Fruit fly (Drosophila melanogaster): ENCODE results near the gene fy.

Gene fy

dm6 chr2L:8382646-8383045, 20.4 kb downstream of the fy start, which contains the start of the genes CG13392 and Rcd4 (continued):
- no peak for TF ChIP-seq CG2889 (GFP tag; IDR thresholded peaks at IDR 0.05)
- TF ChIP-seq gcm2 (GFP tag; optimal IDR thresholded peaks at IDR 0.05) = peak; percentile 5
- TF ChIP-seq Taf1 (GFP tag; IDR thresholded peaks at IDR 0.05) = peak; percentile 58
- peak; percentile 30 for TF ChIP-seq CG9727 (GFP tag; optimal IDR thresholded peaks at IDR 0.05)
- peak; percentile 79 for TF ChIP-seq CG4282 (GFP tag; optimal IDR thresholded peaks at IDR 0.05)
- TF ChIP-seq sd (tag; optimal IDR thresholded peaks at IDR 0.05) = peak; percentile 77
- no peak for TF ChIP-seq fru (optimal IDR thresholded peaks at IDR 0.05)
- TF ChIP-seq Pdp1 (GFP tag; optimal IDR thresholded peaks at IDR 0.05) = peak; percentile 73 to 82
- TF ChIP-seq disco-r (GFP tag; optimal IDR thresholded peaks at IDR 0.05) = peak; percentile 12
- no peak for TF ChIP-seq ham (GFP tag; IDR thresholded peaks at IDR 0.05)
- TF ChIP-seq ato (GFP tag; IDR thresholded peaks at IDR 0.05; ENCODE audit: partially characterized antibody) = peak; percentile 61; the same call in 1 of the 2 replicates
- no peak for TF ChIP-seq tio (GFP tag; optimal IDR thresholded peaks at IDR 0.05)
- no peak for TF ChIP-seq CG7745 (tag; optimal IDR thresholded peaks at IDR 0.05)
- peak; percentile 32 for TF ChIP-seq nau (GFP tag; optimal IDR thresholded peaks at IDR 0.05)
- no peak for TF ChIP-seq Hr39 (optimal IDR thresholded peaks at IDR 0.05)
- TF ChIP-seq H15 (GFP tag; IDR thresholded peaks at IDR 0.05) = peak; percentile 56; the same call in 1 of the 3 replicates
- no peak for TF ChIP-seq gcm (GFP tag; optimal IDR thresholded peaks at IDR 0.05)
- TF ChIP-seq repo (GFP tag; optimal IDR thresholded peaks at IDR 0.05) = peak; percentile 62
- no peak for TF ChIP-seq Hr78 (GFP tag; optimal IDR thresholded peaks at IDR 0.05)
- TF ChIP-seq unpg (GFP tag; optimal IDR thresholded peaks at IDR 0.05) = peak; percentile 49
- peak; percentile 97 for TF ChIP-seq CG10267 (tag; optimal IDR thresholded peaks at IDR 0.05)
- peak; percentile 76 for TF ChIP-seq bab2 (GFP tag; optimal IDR thresholded peaks at IDR 0.05)
- peak; percentile 78 for TF ChIP-seq caup (GFP tag; optimal IDR thresholded peaks at IDR 0.05; ENCODE audit: severe bottlenecking)
- peak; percentile 91 for TF ChIP-seq CG4424 (GFP tag; optimal IDR thresholded peaks at IDR 0.05)
- TF ChIP-seq sim (GFP tag; IDR thresholded peaks at IDR 0.05) = no peak
- TF ChIP-seq pita (GFP tag; optimal IDR thresholded peaks at IDR 0.05) = no peak
- no peak for TF ChIP-seq BtbVII (GFP tag; optimal IDR thresholded peaks at IDR 0.05)
- TF ChIP-seq Meics (GFP tag; optimal IDR thresholded peaks at IDR 0.05) = peak; percentile 62
- TF ChIP-seq seq (GFP tag; IDR thresholded peaks at IDR 0.05) = no peak
- TF ChIP-seq klu (GFP tag; IDR thresholded peaks at IDR 0.05) = peak; percentile 43; the same call in 1 of the 2 replicates
- TF ChIP-seq CG6765 (GFP tag; optimal IDR thresholded peaks at IDR 0.05) = peak; percentile 32
- TF ChIP-seq Dbx (GFP tag; IDR thresholded peaks at IDR 0.05) = peak; percentile 71
- peak; percentile 25 for TF ChIP-seq Hr3 (GFP tag; optimal IDR thresholded peaks at IDR 0.05)
- TF ChIP-seq Drgx (GFP tag; IDR thresholded peaks at IDR 0.05) = peak; percentile 45; the same call in 1 of the 2 replicates
- no peak for TF ChIP-seq CG10565 (GFP tag; optimal IDR thresholded peaks at IDR 0.05)
- TF ChIP-seq CG3407 (GFP tag; optimal IDR thresholded peaks at IDR 0.05) = no peak
- TF ChIP-seq slbo (GFP tag; IDR thresholded peaks at IDR 0.05) = peak; percentile 85
- TF ChIP-seq dmrt11E (tag; optimal IDR thresholded peaks at IDR 0.05) = peak; percentile 21
- no peak for TF ChIP-seq CG3838 (GFP tag; optimal IDR thresholded peaks at IDR 0.05)
- peak; percentile 50 for TF ChIP-seq CrebB (tag; optimal IDR thresholded peaks at IDR 0.05)
- TF ChIP-seq run (tag; optimal IDR thresholded peaks at IDR 0.05) = peak; percentile 1
- peak; percentile 64 for TF ChIP-seq NC2β (GFP tag; optimal IDR thresholded peaks at IDR 0.05)
- peak; percentile 76 for TF ChIP-seq zen (tag; optimal IDR thresholded peaks at IDR 0.05)
- TF ChIP-seq CG15479 (GFP tag; optimal IDR thresholded peaks at IDR 0.05) = no peak
- TF ChIP-seq her (GFP tag; optimal IDR thresholded peaks at IDR 0.05) = peak; percentile 81
- peak; percentile 65 for TF ChIP-seq Xbp1 (GFP tag; optimal IDR thresholded peaks at IDR 0.05)
- no peak for TF ChIP-seq Poxn (GFP tag; IDR thresholded peaks at IDR 0.05)
- peak; percentile 100 for TF ChIP-seq stwl (tag; optimal IDR thresholded peaks at IDR 0.05)
- TF ChIP-seq CG34224 (GFP tag; IDR thresholded peaks at IDR 0.05; ENCODE audit: partially characterized antibody) = peak; percentile 81
- TF ChIP-seq Nf-YA (GFP tag; IDR thresholded peaks at IDR 0.05) = no peak
- TF ChIP-seq CG11456 (GFP tag; IDR thresholded peaks at IDR 0.05) = peak; percentile 78
